Worm (Caenorhabditis elegans) whole organism, L1 larva: ENCODE measurements around the gene nspc-7.

Source experiments
- C04F5.9 ChIP-seq: sonication (generic microtip); optimal IDR thresholded peaks from 2 replicates; lab custom pipeline; 2016; ENCODE audit warnings: missing genetic modification characterization, missing compliant biosample characterization
- aly-2 ChIP-seq: fragments of 150-350 bp; optimal IDR thresholded peaks from 2 replicates; lab custom pipeline; 2014; ENCODE audit warnings: missing biosample characterization, missing genetic modification characterization
- blmp-1 ChIP-seq: fragments of 150-350 bp; optimal IDR thresholded peaks from 2 replicates; lab custom pipeline; 2014; ENCODE audit warnings: missing biosample characterization, missing genetic modification characterization
- ceh-8 ChIP-seq: fragments of 200-800 bp; sonication (Bioruptor generic); optimal IDR thresholded peaks from 2 replicates; lab custom pipeline; 2018; ENCODE audit warnings: mild to moderate bottlenecking, missing genetic modification characterization, moderate library complexity, missing compliant biosample characterization
- ceh-82 ChIP-seq, 3 experiments: fragments of 150-350 bp in 1 of 3; sonication (generic microtip) in 2 of 3; optimal IDR thresholded peaks; 2 replicates each; lab custom pipeline; 2014 to 2017; ENCODE audit warnings: missing biosample characterization in 3 of 3, missing genetic modification characterization in 3 of 3
- ceh-88 ChIP-seq: fragments of 200-800 bp; sonication (Bioruptor generic); IDR thresholded peaks from 2 replicates; pipeline ENCODE4 v1.3.6; 2022; ENCODE audit warnings: missing genetic modification characterization, missing compliant biosample characterization
- ceh-90 ChIP-seq: sonication (generic microtip); optimal IDR thresholded peaks from 2 replicates; lab custom pipeline; 2016; ENCODE audit warnings: missing genetic modification characterization, missing compliant biosample characterization
- dsc-1 ChIP-seq: sonication (generic microtip); optimal IDR thresholded peaks from 2 replicates; lab custom pipeline; 2016; ENCODE audit warnings: mild to moderate bottlenecking, missing genetic modification characterization, missing compliant biosample characterization
- efl-3 ChIP-seq: fragments of 200-800 bp; sonication (Bioruptor generic); optimal IDR thresholded peaks from 2 replicates; lab custom pipeline; 2018; ENCODE audit warnings: mild to moderate bottlenecking, missing genetic modification characterization, missing compliant biosample characterization
- elt-2 ChIP-seq: sonication (generic microtip); optimal IDR thresholded peaks from 2 replicates; lab custom pipeline; 2016; ENCODE audit warnings: missing genetic modification characterization, mild to moderate bottlenecking, inconsistent platforms, missing compliant biosample characterization, missing genetic modification reagents
- elt-3 ChIP-seq, 6 experiments: fragments of 150-350 bp in 1 of 6; sonication (generic microtip); optimal IDR thresholded peaks; 2 replicates each; lab custom pipeline; 2017 to 2018; ENCODE audit warnings: missing biosample characterization in 6 of 6, missing genetic modification characterization in 6 of 6, inconsistent platforms in 1 of 6
- fkh-10 ChIP-seq: sonication (generic microtip); optimal IDR thresholded peaks from 2 replicates; lab custom pipeline; 2017; ENCODE audit warnings: missing biosample characterization, missing genetic modification reagents, missing genetic modification characterization
- fkh-8 ChIP-seq: sonication (generic microtip); optimal IDR thresholded peaks from 2 replicates; lab custom pipeline; 2016; ENCODE audit warnings: mild to moderate bottlenecking, missing genetic modification characterization, missing compliant biosample characterization
- fos-1 ChIP-seq: fragments of 150-350 bp; optimal IDR thresholded peaks from 2 replicates; lab custom pipeline; 2014; ENCODE audit warnings: missing biosample characterization, missing genetic modification characterization
- isw-1 ChIP-seq: fragments of 200-800 bp; sonication (Bioruptor generic); IDR thresholded peaks from 2 replicates; pipeline ENCODE4 v1.3.6; 2022; ENCODE audit warnings: missing genetic modification characterization, missing compliant biosample characterization
- lin-14 ChIP-seq: fragments of 200-800 bp; sonication (Bioruptor generic); optimal IDR thresholded peaks from 2 replicates; lab custom pipeline; 2018; ENCODE audit warnings: mild to moderate bottlenecking, missing genetic modification characterization, moderate library complexity, missing compliant biosample characterization
- lin-35 ChIP-seq, 2 experiments: fragments of 150-350 bp; optimal IDR thresholded peaks; 2 replicates each; lab custom pipeline; 2014; ENCODE audit warnings: missing biosample characterization in 2 of 2, missing genetic modification characterization in 2 of 2, missing genetic modification reagents in 2 of 2
- mef-2 ChIP-seq: fragments of 150-350 bp; optimal IDR thresholded peaks from 2 replicates; lab custom pipeline; 2014; ENCODE audit warnings: missing biosample characterization, missing genetic modification characterization
- nhr-11 ChIP-seq: fragments of 150-350 bp; optimal IDR thresholded peaks from 2 replicates; lab custom pipeline; 2014; ENCODE audit warnings: missing biosample characterization, missing genetic modification characterization
- nhr-20 ChIP-seq: sonication (generic microtip); optimal IDR thresholded peaks from 2 replicates; lab custom pipeline; 2016; ENCODE audit warnings: mild to moderate bottlenecking, missing genetic modification characterization, missing compliant biosample characterization
- nhr-237 ChIP-seq: fragments of 150-350 bp; optimal IDR thresholded peaks from 2 replicates; lab custom pipeline; 2014; ENCODE audit warnings: missing biosample characterization, missing genetic modification characterization
- nhr-47 ChIP-seq: sonication (generic microtip); optimal IDR thresholded peaks from 2 replicates; lab custom pipeline; 2016; ENCODE audit warnings: mild to moderate bottlenecking, missing genetic modification characterization, moderate library complexity, missing compliant biosample characterization
- nhr-77 ChIP-seq: fragments of 150-350 bp; optimal IDR thresholded peaks from 2 replicates; lab custom pipeline; 2014; ENCODE audit warnings: missing biosample characterization, missing genetic modification characterization
- nhr-84 ChIP-seq: sonication (generic microtip); optimal IDR thresholded peaks from 2 replicates; lab custom pipeline; 2017; ENCODE audit warnings: missing biosample characterization, missing genetic modification characterization
- nhr-85 ChIP-seq: sonication (generic microtip); peaks from one replicate; lab custom pipeline; 2016; ENCODE audit warnings: missing genetic modification characterization, inconsistent platforms, missing compliant biosample characterization
- nhr-90 ChIP-seq: sonication (generic microtip); optimal IDR thresholded peaks from 2 replicates; lab custom pipeline; 2016; ENCODE audit warnings: mild to moderate bottlenecking, missing genetic modification characterization, missing compliant biosample characterization; ENCODE audit not compliant: poor library complexity
- pqm-1 ChIP-seq: sonication (generic microtip); optimal IDR thresholded peaks from 3 replicates; lab custom pipeline; 2017; ENCODE audit warnings: missing biosample characterization, missing genetic modification characterization
- rnt-1 ChIP-seq: sonication (generic microtip); optimal IDR thresholded peaks from 2 replicates; lab custom pipeline; 2016; ENCODE audit warnings: mild to moderate bottlenecking, missing genetic modification characterization, moderate library complexity, missing compliant biosample characterization
- skn-1 ChIP-seq: fragments of 150-350 bp; optimal IDR thresholded peaks from 2 replicates; lab custom pipeline; 2014; ENCODE audit warnings: missing biosample characterization, missing genetic modification characterization
- snu-23 ChIP-seq: sonication (generic microtip); optimal IDR thresholded peaks from 2 replicates; lab custom pipeline; 2016; ENCODE audit warnings: missing genetic modification characterization, missing compliant biosample characterization
- sox-4 ChIP-seq: sonication (generic microtip); optimal IDR thresholded peaks from 2 replicates; lab custom pipeline; 2016; ENCODE audit warnings: missing genetic modification characterization, missing compliant biosample characterization
- sup-37 ChIP-seq: fragments of 200-800 bp; sonication (Bioruptor generic); optimal IDR thresholded peaks from 2 replicates; lab custom pipeline; 2018; ENCODE audit warnings: mild to moderate bottlenecking, missing genetic modification characterization, missing compliant biosample characterization
- swsn-7 ChIP-seq: sonication (generic microtip); optimal IDR thresholded peaks from 2 replicates; lab custom pipeline; 2016; ENCODE audit warnings: missing genetic modification characterization, missing compliant biosample characterization
- tbx-2 ChIP-seq: sonication (generic microtip); optimal IDR thresholded peaks from 2 replicates; lab custom pipeline; 2016; ENCODE audit warnings: missing genetic modification characterization, missing compliant biosample characterization
- tlp-1 ChIP-seq: fragments of 150-350 bp; optimal IDR thresholded peaks from 2 replicates; lab custom pipeline; 2014; ENCODE audit warnings: missing biosample characterization, missing genetic modification characterization
- unc-130 ChIP-seq: fragments of 150-350 bp; optimal IDR thresholded peaks from 2 replicates; lab custom pipeline; 2017; ENCODE audit warnings: missing biosample characterization, missing genetic modification characterization, inconsistent platforms
- unc-62 ChIP-seq: fragments of 150-350 bp; optimal IDR thresholded peaks from 2 replicates; lab custom pipeline; 2014; ENCODE audit warnings: missing biosample characterization, missing genetic modification reagents, missing genetic modification characterization
- xbp-1 ChIP-seq: sonication (generic microtip); optimal IDR thresholded peaks from 2 replicates; lab custom pipeline; 2016; ENCODE audit warnings: missing genetic modification characterization, missing compliant biosample characterization
- zag-1 ChIP-seq: fragments of 150-350 bp; optimal IDR thresholded peaks from 2 replicates; lab custom pipeline; 2014; ENCODE audit warnings: missing biosample characterization, missing genetic modification characterization
- zip-4 ChIP-seq: fragments of 200-800 bp; sonication (Bioruptor generic); optimal IDR thresholded peaks from 2 replicates; lab custom pipeline; 2018; ENCODE audit warnings: mild to moderate bottlenecking, missing genetic modification characterization, moderate library complexity, missing compliant biosample characterization
- ztf-4 ChIP-seq: fragments of 150-350 bp; optimal IDR thresholded peaks from 2 replicates; lab custom pipeline; 2014; ENCODE audit warnings: missing biosample characterization, missing genetic modification characterization

The nspc-7 gene

DNA sequence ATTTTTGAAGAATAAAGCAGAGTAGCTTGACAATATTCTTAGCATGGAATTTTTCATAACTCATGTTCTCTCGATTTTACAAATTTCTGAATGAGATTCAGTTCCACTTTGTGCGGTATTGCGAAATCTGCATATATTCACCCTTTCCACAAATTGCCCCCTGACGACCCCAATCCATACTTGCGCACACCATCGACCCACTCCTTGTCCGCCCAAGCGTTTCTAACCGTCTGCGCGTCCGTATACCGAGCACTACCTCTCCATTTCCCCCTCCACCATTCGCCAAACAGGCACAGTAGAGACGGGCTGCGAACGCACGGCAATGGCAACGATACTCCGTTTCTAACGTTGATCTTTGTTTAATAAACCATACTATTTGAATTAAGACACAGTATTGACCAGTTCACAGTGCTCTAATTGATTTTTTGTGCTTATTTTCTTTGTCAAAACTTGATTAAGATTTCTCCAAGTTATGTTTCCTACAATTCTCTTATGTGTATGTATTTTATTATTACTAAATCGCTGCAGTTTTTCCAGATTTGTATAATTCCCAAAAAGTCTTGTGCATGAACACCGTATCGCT lies 15.0 kb downstream of the nspc-7 start, which contains the start of gene utx-1 (continued):
- TF ChIP-seq tbx-2 (tag; lab: Kevin White, UChicago), result no peak

DNA sequence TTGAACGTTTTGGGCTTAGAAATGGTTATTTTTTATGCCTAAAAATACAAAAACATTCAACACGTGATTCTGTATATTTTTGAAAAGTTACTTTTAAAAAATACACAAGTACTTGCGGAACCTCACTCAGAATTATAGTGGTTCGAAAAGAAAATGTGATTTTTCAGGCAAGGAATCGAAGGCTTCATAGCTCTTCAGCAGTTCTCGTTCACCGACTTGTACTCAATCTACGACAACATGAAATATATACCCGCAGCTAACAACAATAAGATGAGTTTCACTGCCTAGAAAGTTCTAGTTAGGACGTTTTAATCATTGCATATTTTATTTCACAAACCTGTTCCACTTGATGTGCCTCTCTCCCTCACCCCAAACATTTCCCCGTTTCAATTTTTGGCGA lies 20.9 kb downstream of the nspc-7 start:
- TF ChIP-seq nhr-85 (tag; lab: Kevin White, UChicago), result no peak
- TF ChIP-seq unc-62 (GFP tag; lab: Kevin White, UChicago), result no peak
- no peak for TF ChIP-seq ceh-8 (GFP tag; lab: Kevin White, UChicago)
- no peak for TF ChIP-seq sox-4 (tag; lab: Kevin White, UChicago)
- TF ChIP-seq efl-3, result no peak
- TF ChIP-seq mef-2 (tag; lab: Kevin White, UChicago), result no peak
- TF ChIP-seq skn-1, result no peak

DNA sequence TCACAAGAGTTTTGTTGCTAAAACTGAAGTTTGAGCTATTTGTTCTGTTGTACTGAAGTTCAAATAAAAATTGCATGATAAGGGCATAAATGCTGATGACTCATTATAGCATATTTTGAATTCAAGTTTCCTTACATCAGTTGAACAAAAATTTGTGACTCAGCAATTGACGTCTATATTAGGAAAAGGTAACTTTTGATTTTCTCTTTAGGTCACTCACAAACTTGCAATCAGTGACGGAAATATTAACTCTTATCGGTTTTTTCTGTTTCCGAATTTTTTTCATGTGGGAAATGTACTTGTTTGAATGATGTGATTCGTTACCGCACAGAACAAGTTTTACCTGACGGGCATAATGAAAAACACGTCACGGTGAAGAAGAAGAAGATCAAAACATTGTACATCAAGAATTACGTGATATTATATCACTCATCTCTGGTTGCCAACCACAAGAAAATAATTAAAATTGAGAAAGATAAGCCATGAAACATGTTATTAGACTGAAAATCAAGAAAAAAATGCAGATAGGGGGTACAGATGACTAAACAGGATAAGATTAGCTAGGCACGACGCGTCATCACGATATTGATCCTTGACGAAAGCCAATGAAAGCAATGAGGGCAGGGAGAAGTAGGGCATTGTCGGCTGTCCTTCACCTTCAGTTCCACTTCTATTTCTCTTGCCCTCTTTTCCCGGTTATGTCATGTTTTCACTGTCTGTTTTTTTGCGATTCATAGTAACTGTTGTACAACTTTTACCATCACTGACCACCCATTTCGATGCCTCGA lies 22.2 kb downstream of the nspc-7 start:
- TF ChIP-seq unc-62 (GFP tag; lab: Kevin White, UChicago) (no peak), elt-2 (tag; lab: Kevin White, UChicago) (peak; percentile 26), elt-3 (tag; optimal IDR thresholded peaks at IDR 0.05; lab: Kevin White, UChicago) (peak in 1 of 6 experiments; percentile 36), swsn-7 (no peak), nhr-85 (tag; lab: Kevin White, UChicago) (peak; percentile 47), dsc-1 (peak; percentile 60), nhr-20 (tag; lab: Kevin White, UChicago) (peak; percentile 18), lin-14 (GFP tag; lab: Kevin White, UChicago) (peak; percentile 23)

DNA sequence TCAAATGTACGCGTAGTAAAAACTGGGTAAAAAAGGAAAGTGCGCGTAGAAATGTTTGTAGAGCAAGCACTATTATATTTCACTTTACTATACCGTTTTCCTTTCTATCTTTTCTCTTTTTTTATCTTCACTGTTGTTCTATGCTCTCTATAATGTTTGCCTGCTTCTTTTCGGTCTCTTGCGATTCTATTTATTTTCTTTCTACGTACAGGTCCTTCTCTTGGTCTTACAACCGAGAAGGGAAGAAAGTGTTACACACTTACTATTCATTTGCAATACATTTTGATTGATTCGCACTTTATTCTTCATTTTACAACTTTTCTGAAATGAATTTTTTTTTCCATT lies 22.8 kb downstream of the nspc-7 start:
- no peak for TF ChIP-seq nhr-84 (tag; lab: Kevin White, UChicago)
- TF ChIP-seq tbx-2 (tag; lab: Kevin White, UChicago), result no peak
- TF ChIP-seq sup-37 (GFP tag; lab: Kevin White, UChicago), result no peak
- TF ChIP-seq skn-1, result no peak
- TF ChIP-seq zip-4 (GFP tag; lab: Kevin White, UChicago), result no peak
- no peak for TF ChIP-seq nhr-90
- no peak for TF ChIP-seq mef-2 (tag; lab: Kevin White, UChicago)
- TF ChIP-seq tlp-1 (tag; lab: Kevin White, UChicago), result no peak
- no peak for TF ChIP-seq xbp-1
- no peak for TF ChIP-seq pqm-1 (tag; lab: Kevin White, UChicago)
- no peak for TF ChIP-seq nhr-47 (tag; lab: Kevin White, UChicago)
- no peak for TF ChIP-seq fos-1
- peak; percentile 17 for TF ChIP-seq nhr-20 (tag; lab: Kevin White, UChicago)
- TF ChIP-seq rnt-1 (tag; lab: Kevin White, UChicago), result peak; percentile 1
- no peak for TF ChIP-seq snu-23
- peak; percentile 80 for TF ChIP-seq blmp-1 (tag; lab: Kevin White, UChicago)
- TF ChIP-seq nhr-237, result no peak
- peak; percentile 24 for TF ChIP-seq nhr-85 (tag; lab: Kevin White, UChicago)
- peak; percentile 27 for TF ChIP-seq lin-14 (GFP tag; lab: Kevin White, UChicago)
- TF ChIP-seq lin-35 (GFP tag; optimal IDR thresholded peaks at IDR 0.05; lab: Kevin White, UChicago), result peak in 1 of 2 experiments; percentile 0
- no peak for TF ChIP-seq ceh-88 (GFP tag; lab: Robert Waterston, UW)
- TF ChIP-seq fkh-8 (tag; lab: Kevin White, UChicago), result no peak
- TF ChIP-seq, all 84 proteins: peak for 6

DNA sequence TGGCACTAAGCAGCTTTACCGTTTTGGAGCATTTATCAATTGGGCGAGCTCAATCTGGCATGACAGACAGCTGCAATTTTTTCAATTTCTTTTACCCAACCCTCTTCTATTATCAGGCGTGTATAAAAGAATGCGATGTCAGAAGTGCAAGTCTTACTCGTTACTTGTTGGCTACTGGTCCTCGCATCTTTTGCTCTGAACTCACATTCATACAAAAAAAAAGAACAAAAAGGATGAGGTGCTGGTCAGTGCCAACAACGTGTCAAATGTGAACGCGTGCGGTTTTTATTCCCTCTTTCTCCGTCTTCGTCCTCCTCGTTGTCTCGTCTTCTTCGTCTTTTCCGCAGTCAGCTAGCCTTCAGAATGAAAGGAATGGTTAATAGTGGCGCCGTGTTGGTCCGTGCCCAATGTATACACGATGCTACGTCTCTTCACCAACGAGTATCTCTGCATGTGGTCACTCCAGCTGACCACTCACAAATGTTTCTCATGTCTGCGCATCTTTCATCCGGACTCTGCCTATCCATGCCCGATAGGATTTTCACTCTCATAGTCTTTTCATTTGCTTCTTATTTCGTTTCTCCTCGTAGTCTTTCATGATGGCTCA lies 24.3 kb downstream of the nspc-7 start:
- TF ChIP-seq ceh-82 (tag; optimal IDR thresholded peaks at IDR 0.05; lab: Kevin White, UChicago) (peak in 1 of 3 experiments; percentile 6), xbp-1 (no peak), unc-130 (no peak), nhr-77 (tag; lab: Kevin White, UChicago) (no peak), blmp-1 (tag; lab: Kevin White, UChicago) (peak; percentile 89), aly-2 (tag; lab: Kevin White, UChicago) (no peak), zag-1 (no peak), fkh-10 (GFP tag; lab: Kevin White, UChicago) (no peak), nhr-11 (no peak), ztf-4 (tag; lab: Kevin White, UChicago) (peak; percentile 15), swsn-7 (no peak), ceh-90 (tag; lab: Kevin White, UChicago) (no peak), snu-23 (peak; percentile 1), lin-14 (GFP tag; lab: Kevin White, UChicago) (peak; percentile 56), fkh-8 (tag; lab: Kevin White, UChicago) (no peak), sox-4 (tag; lab: Kevin White, UChicago) (no peak), isw-1 (no peak), C04F5.9 (tag; lab: Kevin White, UChicago) (no peak)
